Worm (Caenorhabditis elegans): ENCODE results near the gene glt-1.

DNA sequence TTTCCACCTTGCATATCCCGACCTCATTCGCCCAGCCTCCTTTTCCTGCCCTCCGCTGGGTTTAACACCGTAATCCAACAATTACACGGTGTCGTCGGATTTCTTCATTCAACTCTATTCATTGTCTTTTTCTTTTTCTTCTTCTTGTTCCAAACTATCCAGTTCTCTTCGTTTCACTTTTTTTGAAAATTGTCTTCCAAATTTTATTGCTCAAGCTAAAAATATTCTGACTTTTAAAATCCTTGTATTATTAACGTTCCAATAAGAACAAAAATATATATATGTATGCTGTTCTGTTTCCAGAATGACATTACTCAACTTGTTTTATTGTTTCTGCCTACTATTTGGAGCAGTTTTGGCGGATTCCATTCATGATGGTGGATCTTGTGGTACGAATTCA is 15.9 kb upstream of the glt-1 start, which contains the start of gene wrt-6:
- no peak for TF ChIP-seq elt-1 (tag; optimal IDR thresholded peaks at IDR 0.05)
- TF ChIP-seq mbf-1 (tag; optimal IDR thresholded peaks at IDR 0.05), result no peak

Data from whole organism, L2 larva.